Fruit fly (Drosophila melanogaster): ENCODE results near the gene prtp.

The prtp gene

DNA sequence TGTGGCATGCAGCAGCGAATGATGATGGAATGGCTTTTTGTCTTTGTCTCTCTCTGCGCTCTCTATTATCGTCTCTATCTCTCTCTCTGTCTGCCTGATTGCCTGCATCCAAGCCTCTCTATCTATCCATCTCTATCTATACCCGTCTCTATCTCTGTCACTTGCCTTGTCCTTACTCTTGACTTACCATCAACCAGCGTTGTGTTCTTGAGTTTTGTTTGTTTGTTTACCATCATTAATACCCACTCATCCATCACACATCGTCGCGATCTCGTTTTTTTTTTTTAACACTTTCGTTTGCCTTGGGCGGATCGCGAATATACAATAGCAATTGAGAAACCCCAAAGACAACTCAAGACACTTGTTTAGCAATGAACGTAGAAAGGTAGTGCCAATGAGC is 26.9 kb upstream of the prtp start:
- no peak for TF ChIP-seq CG4496 (GFP tag; IDR thresholded peaks at IDR 0.05)
- TF ChIP-seq CG9948 (tag; optimal IDR thresholded peaks at IDR 0.05) = no peak
- no peak for TF ChIP-seq CG17806 (tag; optimal IDR thresholded peaks at IDR 0.05)
- TF ChIP-seq EcR (GFP tag; optimal IDR thresholded peaks at IDR 0.05) = peak; percentile 80
- no peak for TF ChIP-seq CG13204 (GFP tag; optimal IDR thresholded peaks at IDR 0.05)

DNA sequence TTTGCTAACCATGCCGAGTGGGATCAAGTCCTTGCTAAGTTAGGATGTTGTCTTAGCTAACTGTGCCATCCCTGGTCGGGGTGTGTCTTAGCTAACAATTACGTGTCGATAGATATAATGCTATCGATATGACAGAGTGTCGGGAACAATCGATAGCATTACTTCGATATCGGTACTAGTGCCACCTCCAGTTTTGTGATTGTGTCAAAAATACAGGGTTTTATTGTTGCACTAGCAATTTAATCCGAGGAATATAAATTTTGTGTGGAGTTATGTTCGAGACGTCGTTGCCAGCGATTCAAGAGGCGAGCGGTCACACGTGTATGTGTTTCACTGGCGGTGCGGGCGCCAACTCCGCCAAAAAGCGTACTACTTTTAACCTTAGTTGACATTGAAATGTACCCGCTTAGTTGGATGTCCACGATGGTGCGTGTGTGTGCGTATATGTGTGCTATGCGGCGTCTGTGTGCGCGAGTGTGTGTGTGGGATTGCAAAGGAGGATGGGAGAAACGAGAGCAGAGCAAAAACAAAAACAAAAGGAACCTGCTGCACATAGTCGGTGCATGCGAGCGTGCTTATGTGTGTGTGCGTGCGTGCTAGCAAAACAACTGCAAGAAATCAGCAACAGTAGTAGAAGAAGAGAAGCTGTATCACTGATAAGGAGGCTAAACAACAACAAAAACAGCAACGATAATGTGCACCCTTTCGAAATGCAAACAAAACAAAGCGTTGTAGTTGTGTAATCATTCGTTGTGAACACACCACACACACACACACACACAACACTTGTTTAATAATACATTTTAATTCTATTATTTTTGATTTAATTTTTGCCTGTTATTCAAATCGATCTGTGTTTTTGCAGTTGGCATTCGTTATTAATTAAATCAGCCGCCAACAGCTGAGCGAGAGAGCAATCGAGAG is 21.3 kb upstream of the prtp start, which contains the start of gene PhKgamma:
TSS of gene PhKgamma (plus strand) at position 179 of the 924 bp plus-strand sequence.
- TF ChIP-seq fd96Ca (GFP tag; IDR thresholded peaks at IDR 0.05) = peak; percentile 65; the same call in 2 of the 3 replicates
- no peak for TF ChIP-seq CG10348 (GFP tag; IDR thresholded peaks at IDR 0.05)
- peak; percentile 43 for TF ChIP-seq Pif1B (GFP tag; optimal IDR thresholded peaks at IDR 0.05)
- peak; percentile 71 for TF ChIP-seq CG12605 (GFP tag; IDR thresholded peaks at IDR 0.05)
- TF ChIP-seq Ets98B (GFP tag; IDR thresholded peaks at IDR 0.05) = peak; percentile 67
- peak; percentile 46 for TF ChIP-seq D1 (tag; optimal IDR thresholded peaks at IDR 0.05)
- peak; percentile 72 for TF ChIP-seq EcR (GFP tag; optimal IDR thresholded peaks at IDR 0.05)
- no peak for TF ChIP-seq Snoo (tag; optimal IDR thresholded peaks at IDR 0.05)
- peak; percentile 49; the same call in 2 of the 3 replicates for TF ChIP-seq CG4496 (GFP tag; IDR thresholded peaks at IDR 0.05)
- peak; percentile 61 for TF ChIP-seq gl (tag; optimal IDR thresholded peaks at IDR 0.05)
- peak; percentile 27 for TF ChIP-seq CG15710 (tag; optimal IDR thresholded peaks at IDR 0.05)
- peak; percentile 70 for TF ChIP-seq CG13204 (GFP tag; optimal IDR thresholded peaks at IDR 0.05)
- peak; percentile 51 for TF ChIP-seq CG8301 (tag; optimal IDR thresholded peaks at IDR 0.05)
- peak; percentile 50 for TF ChIP-seq CG34367 (tag; optimal IDR thresholded peaks at IDR 0.05)
- peak; percentile 75 for TF ChIP-seq CG14655 (GFP tag; optimal IDR thresholded peaks at IDR 0.05)
- no peak for TF ChIP-seq rn (GFP tag; IDR thresholded peaks at IDR 0.05)
- peak; percentile 38 for TF ChIP-seq Pif1A (GFP tag; optimal IDR thresholded peaks at IDR 0.05)
- TF ChIP-seq CG32121 (GFP tag; IDR thresholded peaks at IDR 0.05) = no peak; the same call in 1 of the 2 replicates
- TF ChIP-seq CG17806 (tag; optimal IDR thresholded peaks at IDR 0.05) = peak; percentile 37
- TF ChIP-seq CG8159 (tag; optimal IDR thresholded peaks at IDR 0.05) = peak; percentile 37
- TF ChIP-seq CG9948 (tag; optimal IDR thresholded peaks at IDR 0.05) = no peak

DNA sequence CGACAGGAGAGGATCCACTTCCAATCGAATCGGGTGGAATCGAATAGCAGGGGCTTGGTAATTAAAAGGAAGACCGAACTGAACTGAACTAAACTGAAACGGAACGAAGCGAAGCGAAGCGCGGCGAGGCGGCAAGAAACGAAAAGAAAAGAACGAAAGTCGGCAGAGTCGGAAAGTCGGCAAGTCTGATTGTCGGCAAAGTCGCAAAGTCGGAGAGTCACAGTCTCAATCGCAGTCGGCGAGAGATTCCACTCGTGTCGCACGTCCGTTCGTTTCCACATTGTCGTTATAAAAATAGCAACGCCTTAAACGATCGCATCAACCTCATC is 20.7 kb upstream of the prtp start:
- TF ChIP-seq Pif1A (GFP tag; optimal IDR thresholded peaks at IDR 0.05) (no peak), CG4496 (GFP tag; IDR thresholded peaks at IDR 0.05) (0 out of 3 replicates have a peak, but pooled peaks have one; percentile 18), CG12605 (GFP tag; IDR thresholded peaks at IDR 0.05) (0 out of 2 replicates have a peak, but pooled peaks have one; percentile 19), gl (tag; optimal IDR thresholded peaks at IDR 0.05) (peak; percentile 32), CG17806 (tag; optimal IDR thresholded peaks at IDR 0.05) (no peak)

- TF ChIP-seq gl (tag; optimal IDR thresholded peaks at IDR 0.05) = no peak
- no peak for TF ChIP-seq CG32121 (GFP tag; IDR thresholded peaks at IDR 0.05)
- no peak for TF ChIP-seq CG12605 (GFP tag; IDR thresholded peaks at IDR 0.05)
- no peak for TF ChIP-seq rn (GFP tag; IDR thresholded peaks at IDR 0.05)
- no peak for TF ChIP-seq Pif1B (GFP tag; optimal IDR thresholded peaks at IDR 0.05)
- TF ChIP-seq CG9948 (tag; optimal IDR thresholded peaks at IDR 0.05) = no peak
- TF ChIP-seq CG17806 (tag; optimal IDR thresholded peaks at IDR 0.05) = no peak
- TF ChIP-seq CG8301 (tag; optimal IDR thresholded peaks at IDR 0.05) = no peak
- TF ChIP-seq fd96Ca (GFP tag; IDR thresholded peaks at IDR 0.05) = no peak
- no peak for TF ChIP-seq CG14655 (GFP tag; optimal IDR thresholded peaks at IDR 0.05)
- TF ChIP-seq Ets98B (GFP tag; IDR thresholded peaks at IDR 0.05) = no peak
- no peak for TF ChIP-seq D1 (tag; optimal IDR thresholded peaks at IDR 0.05)
- no peak for TF ChIP-seq CG4496 (GFP tag; IDR thresholded peaks at IDR 0.05)
- TF ChIP-seq CG10348 (GFP tag; IDR thresholded peaks at IDR 0.05) = no peak
- no peak for TF ChIP-seq CG8159 (tag; optimal IDR thresholded peaks at IDR 0.05)
- no peak for TF ChIP-seq Pif1A (GFP tag; optimal IDR thresholded peaks at IDR 0.05)
- no peak for TF ChIP-seq Snoo (tag; optimal IDR thresholded peaks at IDR 0.05)
- TF ChIP-seq CG13204 (GFP tag; optimal IDR thresholded peaks at IDR 0.05) = no peak
- no peak for TF ChIP-seq EcR (GFP tag; optimal IDR thresholded peaks at IDR 0.05)
Observed at dm6 chrX:11700765-11701164, 15.8 kb upstream of the prtp start.

DNA sequence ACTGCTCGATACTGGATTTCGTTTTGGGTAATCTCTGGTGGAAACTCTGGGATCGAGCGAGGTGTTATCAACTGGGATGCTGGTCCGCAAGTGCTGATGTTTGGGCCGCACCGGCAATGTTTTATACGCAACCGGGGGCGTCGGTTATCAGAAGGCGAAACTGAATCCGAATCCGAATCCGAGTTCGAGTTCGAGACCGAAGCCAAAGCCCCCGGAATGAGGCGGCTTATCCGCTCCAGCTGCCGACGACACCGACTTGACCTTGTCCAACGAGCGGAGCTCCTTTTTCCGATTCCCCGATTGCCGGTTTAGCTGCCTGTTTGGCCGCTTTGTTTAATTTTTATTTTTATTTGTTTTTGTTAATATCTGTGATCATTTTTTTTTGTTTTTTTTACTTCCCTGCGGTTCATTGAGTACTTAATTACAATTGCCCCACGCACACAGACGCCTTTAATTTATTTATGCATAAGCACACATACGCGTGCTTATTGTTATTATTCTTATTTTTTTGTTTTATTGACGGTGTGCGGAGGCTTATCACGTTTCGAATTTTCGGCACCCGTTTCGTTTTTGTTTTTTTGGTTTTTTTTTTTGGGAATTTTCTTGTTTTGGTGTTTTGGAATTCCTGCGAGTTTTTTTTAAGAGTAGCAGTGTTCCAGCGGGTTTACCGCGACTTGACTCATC is 11.5 kb upstream of the prtp start, which contains the start of gene CG2444:
TSS of gene CG2444 (minus strand) at position 372 of the 684 bp plus-strand sequence.
- TF ChIP-seq Snoo (tag; optimal IDR thresholded peaks at IDR 0.05) (peak; percentile 26), EcR (GFP tag; optimal IDR thresholded peaks at IDR 0.05) (peak; percentile 28), rn (GFP tag; IDR thresholded peaks at IDR 0.05) (no peak)
